Fruit fly (Drosophila melanogaster): ENCODE measurements around the gene CG8132.

CG8132 gene

dm6 chr3R:9378644-9379411 lies 22.5 kb upstream of the CG8132 start (continued):
- TF ChIP-seq Hr38 (GFP tag; optimal IDR thresholded peaks at IDR 0.05) (no peak), CG3919 (GFP tag; optimal IDR thresholded peaks at IDR 0.05) (peak; percentile 90), Lpt (GFP tag; optimal IDR thresholded peaks at IDR 0.05) (peak; percentile 58), fkh (GFP tag; optimal IDR thresholded peaks at IDR 0.05) (peak; percentile 66), salr (GFP tag; optimal IDR thresholded peaks at IDR 0.05) (peak; percentile 42 to 78), CG34406 (GFP tag; optimal IDR thresholded peaks at IDR 0.05) (peak; percentile 89), CG6163 (GFP tag; IDR thresholded peaks at IDR 0.05) (peak; percentile 70; the same call in 2 of the 3 replicates), cyc (GFP tag; optimal IDR thresholded peaks at IDR 0.05) (peak; percentile 87), Hr4 (GFP tag; optimal IDR thresholded peaks at IDR 0.05) (peak; percentile 1), CG11762 (GFP tag; optimal IDR thresholded peaks at IDR 0.05; ENCODE audit: insufficient read depth) (peak; percentile 70), lz (GFP tag; optimal IDR thresholded peaks at IDR 0.05) (peak; percentile 92), eg (GFP tag; IDR thresholded peaks at IDR 0.05) (peak; percentile 52), CG8632 (GFP tag; optimal IDR thresholded peaks at IDR 0.05) (peak; percentile 85)

DNA sequence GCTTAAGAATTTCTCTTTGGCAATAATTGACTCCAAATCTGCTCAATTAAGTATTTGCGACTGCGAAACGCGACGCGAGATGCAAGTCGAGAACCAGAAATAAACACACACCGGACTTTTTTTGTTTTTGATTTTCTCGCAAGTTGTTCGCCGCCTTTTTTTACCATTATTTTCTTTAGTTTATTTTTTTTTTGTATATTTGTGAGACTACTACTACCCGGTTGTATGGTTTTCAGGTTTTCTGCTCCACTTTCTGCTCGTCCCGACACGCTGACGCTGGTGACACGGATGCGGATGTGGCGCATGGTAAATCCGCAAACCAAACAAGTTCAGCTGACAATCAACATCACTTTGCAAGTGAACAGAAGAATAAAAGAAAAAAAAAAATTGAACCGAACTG lies 20.3 kb upstream of the CG8132 start:
- peak; percentile 37 for TF ChIP-seq dsx (GFP tag; optimal IDR thresholded peaks at IDR 0.05; ENCODE audit: poor library complexity, severe bottlenecking)
- TF ChIP-seq pdm3 (GFP tag; optimal IDR thresholded peaks at IDR 0.05) = no peak
- no peak for TF ChIP-seq topi (GFP tag; optimal IDR thresholded peaks at IDR 0.05)
- TF ChIP-seq fd59A (GFP tag; optimal IDR thresholded peaks at IDR 0.05) = no peak
- TF ChIP-seq CG8119 (GFP tag; IDR thresholded peaks at IDR 0.05) = peak; percentile 52; the same call in 2 of the 3 replicates
- no peak for TF ChIP-seq svp (GFP tag)
- TF ChIP-seq CG32006 (GFP tag; optimal IDR thresholded peaks at IDR 0.05) = no peak
- TF ChIP-seq CG11762 (GFP tag; optimal IDR thresholded peaks at IDR 0.05; ENCODE audit: insufficient read depth) = no peak
- TF ChIP-seq esn (GFP tag; optimal IDR thresholded peaks at IDR 0.05) = no peak
- TF ChIP-seq CG6808 (GFP tag; optimal IDR thresholded peaks at IDR 0.05) = peak; percentile 71
- no peak for TF ChIP-seq Blimp-1 (GFP tag; optimal IDR thresholded peaks at IDR 0.05)
- no peak for TF ChIP-seq CG8632 (GFP tag; optimal IDR thresholded peaks at IDR 0.05)
- no peak for TF ChIP-seq Lpt (GFP tag; optimal IDR thresholded peaks at IDR 0.05)
- peak; percentile 75 for TF ChIP-seq Eip78C (GFP tag)
- no peak for TF ChIP-seq OdsH (GFP tag; optimal IDR thresholded peaks at IDR 0.05)
- TF ChIP-seq Sox15 (GFP tag; optimal IDR thresholded peaks at IDR 0.05) = no peak
- peak; percentile 51; the same call in 2 of the 3 replicates for TF ChIP-seq CG6163 (GFP tag; IDR thresholded peaks at IDR 0.05)
- TF ChIP-seq Hr4 (GFP tag; optimal IDR thresholded peaks at IDR 0.05) = no peak
- TF ChIP-seq CG1621 (tag; optimal IDR thresholded peaks at IDR 0.05) = peak; percentile 20
- no peak for TF ChIP-seq dac (GFP tag; optimal IDR thresholded peaks at IDR 0.05)
- TF ChIP-seq ss (GFP tag; optimal IDR thresholded peaks at IDR 0.05) = peak; percentile 78 to 80
- TF ChIP-seq cyc (GFP tag; optimal IDR thresholded peaks at IDR 0.05) = no peak
- no peak for TF ChIP-seq vri (GFP tag; optimal IDR thresholded peaks at IDR 0.05)
- TF ChIP-seq CG4318 (GFP tag; optimal IDR thresholded peaks at IDR 0.05) = no peak
- TF ChIP-seq spab (GFP tag; optimal IDR thresholded peaks at IDR 0.05) = peak; percentile 39
- TF ChIP-seq CG10631 (GFP tag; optimal IDR thresholded peaks at IDR 0.05) = no peak
- no peak for TF ChIP-seq CG6792 (GFP tag; optimal IDR thresholded peaks at IDR 0.05)
- TF ChIP-seq Ets96B (tag; optimal IDR thresholded peaks at IDR 0.05) = no peak
- no peak for TF ChIP-seq Eip75B (GFP tag; optimal IDR thresholded peaks at IDR 0.05)
- TF ChIP-seq CG6854 (GFP tag; optimal IDR thresholded peaks at IDR 0.05) = peak; percentile 29
- peak; percentile 38 for TF ChIP-seq CG6276 (GFP tag; optimal IDR thresholded peaks at IDR 0.05)
- TF ChIP-seq CG3919 (GFP tag; optimal IDR thresholded peaks at IDR 0.05) = peak; percentile 11
- TF ChIP-seq Hr38 (GFP tag; optimal IDR thresholded peaks at IDR 0.05) = no peak
- no peak for TF ChIP-seq achi (GFP tag; optimal IDR thresholded peaks at IDR 0.05)
- no peak for TF ChIP-seq CG3032 (tag; optimal IDR thresholded peaks at IDR 0.05)
- TF ChIP-seq CG10669 (GFP tag; optimal IDR thresholded peaks at IDR 0.05) = peak; percentile 12
- TF ChIP-seq Eip93F (GFP tag; optimal IDR thresholded peaks at IDR 0.05) = no peak
- TF ChIP-seq CG31627 (GFP tag; optimal IDR thresholded peaks at IDR 0.05) = no peak
- TF ChIP-seq CG16779 (tag; optimal IDR thresholded peaks at IDR 0.05) = peak; percentile 2
- no peak for TF ChIP-seq net (GFP tag; optimal IDR thresholded peaks at IDR 0.05)
- TF ChIP-seq lz (GFP tag; optimal IDR thresholded peaks at IDR 0.05) = no peak
- no peak for TF ChIP-seq salr (GFP tag; optimal IDR thresholded peaks at IDR 0.05)
- TF ChIP-seq acj6 (GFP tag; optimal IDR thresholded peaks at IDR 0.05) = no peak
- peak; percentile 75 for TF ChIP-seq CG9139 (GFP tag; optimal IDR thresholded peaks at IDR 0.05)
